Worm (Caenorhabditis elegans): Measurements from ENCODE around the gene mboa-3.

DNA sequence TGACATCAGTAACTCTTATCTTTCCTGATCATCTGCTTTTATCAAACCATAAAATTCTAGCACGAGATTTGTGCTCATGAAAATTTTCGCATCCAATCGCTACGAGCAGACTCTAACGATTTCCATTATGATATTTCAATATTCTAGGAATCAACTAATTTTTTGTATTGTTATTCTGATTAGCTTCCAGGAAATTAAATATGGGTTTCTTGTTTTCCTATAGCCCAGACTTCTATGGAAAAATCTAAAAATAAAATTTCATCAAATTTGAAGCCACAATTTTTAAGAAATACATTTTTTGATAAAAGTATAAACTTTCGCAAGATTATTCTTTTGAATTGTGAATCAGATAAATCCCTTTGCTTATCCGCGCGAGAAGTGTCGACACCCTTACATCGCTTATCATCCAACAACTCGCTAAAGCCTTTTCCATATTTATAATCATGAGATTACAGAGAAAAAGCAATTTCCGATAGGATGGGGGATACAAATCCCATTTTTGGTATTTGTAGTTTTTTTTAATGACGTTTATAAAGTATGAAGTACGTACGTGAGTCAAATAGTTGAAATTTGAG lies 32.5 kb upstream of the mboa-3 start:
- TF ChIP-seq sea-2 (GFP tag; IDR thresholded peaks at IDR 0.05) (no peak), ama-1 (optimal IDR thresholded peaks at IDR 0.05) (no peak), ama-1 (GFP tag; optimal IDR thresholded peaks at IDR 0.05) (no peak), attf-3 (GFP tag; conservative IDR thresholded peaks at IDR 0.05) (no peak), F52B5.7 (tag; optimal IDR thresholded peaks at IDR 0.05) (no peak), lsl-1 (GFP tag; optimal IDR thresholded peaks at IDR 0.05) (no peak), snpc-4 (GFP tag; optimal IDR thresholded peaks at IDR 0.05) (no peak), snpc-4 (tag; optimal IDR thresholded peaks at IDR 0.05) (no peak), lin-54 (GFP tag; optimal IDR thresholded peaks at IDR 0.05) (no peak), snpc-1.1 (tag; optimal IDR thresholded peaks at IDR 0.05; ENCODE audit: insufficient read depth) (no peak), pbrm-1 (GFP tag; IDR thresholded peaks at IDR 0.05) (no peak), rpc-1 (optimal IDR thresholded peaks at IDR 0.05) (no peak), rpc-1 (tag; optimal IDR thresholded peaks at IDR 0.05) (no peak), chd-7 (tag; optimal IDR thresholded peaks at IDR 0.05) (no peak), tbp1 (GFP tag; optimal IDR thresholded peaks at IDR 0.05) (no peak), madf-8 (GFP tag; conservative IDR thresholded peaks at IDR 0.05) (no peak), bed-2 (GFP tag; IDR thresholded peaks at IDR 0.05) (no peak)

Data from whole organism, young adult.